Fruit fly (Drosophila melanogaster) whole organism, prepupa: ENCODE results near the gene CG12538.

Experiments
- Blimp-1 ChIP-seq: fragments of 200-800 bp; sonication (Bioruptor generic); optimal IDR thresholded peaks from 3 replicates; lab custom pipeline; 2017; ENCODE audit warnings: missing biosample characterization, missing genetic modification characterization, mild to moderate bottlenecking, moderate library complexity, missing genetic modification reagents
- CG10669 ChIP-seq: fragments of 200-800 bp; sonication (Bioruptor generic); optimal IDR thresholded peaks from 3 replicates; lab custom pipeline; 2018; ENCODE audit warnings: missing biosample characterization, mild to moderate bottlenecking, missing genetic modification characterization, moderate library complexity
- CG11902 ChIP-seq: fragments of 200-800 bp; sonication (Bioruptor generic); optimal IDR thresholded peaks from 3 replicates; lab custom pipeline; 2016; ENCODE audit warnings: missing biosample characterization, missing genetic modification characterization
- CG1621 ChIP-seq: fragments of 200-800 bp; sonication (Bioruptor generic); optimal IDR thresholded peaks from 3 replicates; lab custom pipeline; 2018; ENCODE audit warnings: missing biosample characterization, mild to moderate bottlenecking, missing genetic modification characterization
- CG16779 ChIP-seq: fragments of 200-800 bp; sonication (Bioruptor generic); optimal IDR thresholded peaks from 3 replicates; lab custom pipeline; 2017; ENCODE audit warnings: missing biosample characterization, mild to moderate bottlenecking, missing genetic modification characterization
- CG31627 ChIP-seq: fragments of 200-800 bp; sonication (Bioruptor generic); optimal IDR thresholded peaks from 3 replicates; lab custom pipeline; 2016; ENCODE audit warnings: missing biosample characterization, missing genetic modification characterization
- CG32006 ChIP-seq: fragments of 200-800 bp; sonication (Bioruptor generic); optimal IDR thresholded peaks from 3 replicates; lab custom pipeline; 2017; ENCODE audit warnings: missing biosample characterization, mild to moderate bottlenecking, missing genetic modification characterization
- CG34406 ChIP-seq: fragments of 200-800 bp; sonication (Bioruptor generic); optimal IDR thresholded peaks from 3 replicates; lab custom pipeline; 2016; ENCODE audit warnings: missing biosample characterization, missing genetic modification characterization
- CG3919 ChIP-seq: fragments of 200-800 bp; sonication (Bioruptor generic); optimal IDR thresholded peaks from 3 replicates; lab custom pipeline; 2016; ENCODE audit warnings: missing biosample characterization, missing genetic modification characterization
- CG4318 ChIP-seq: fragments of 200-800 bp; sonication (Bioruptor generic); optimal IDR thresholded peaks from 3 replicates; lab custom pipeline; 2017; ENCODE audit warnings: missing biosample characterization, mild to moderate bottlenecking, missing genetic modification characterization
- CG6163 ChIP-seq: fragments of 200-800 bp; sonication (Bioruptor generic); IDR thresholded peaks from 3 replicates; pipeline ENCODE4 v1.3.6; 2022; ENCODE audit warnings: missing biosample characterization, missing genetic modification characterization
- CG6808 ChIP-seq: fragments of 200-800 bp; sonication (Bioruptor generic); optimal IDR thresholded peaks from 3 replicates; lab custom pipeline; 2017; ENCODE audit warnings: missing biosample characterization, missing genetic modification characterization, mild to moderate bottlenecking, moderate library complexity, missing genetic modification reagents
- CG6854 ChIP-seq: fragments of 200-800 bp; sonication (Bioruptor generic); optimal IDR thresholded peaks from 2 replicates; lab custom pipeline; 2017; ENCODE audit warnings: missing biosample characterization, mild to moderate bottlenecking, missing genetic modification characterization
- CG8119 ChIP-seq: fragments of 200-800 bp; sonication (Bioruptor generic); IDR thresholded peaks from 3 replicates; pipeline ENCODE4 v1.3.6; 2022; ENCODE audit warnings: missing biosample characterization, missing genetic modification characterization
- CG8632 ChIP-seq: fragments of 200-800 bp; sonication (Bioruptor generic); optimal IDR thresholded peaks from 3 replicates; lab custom pipeline; 2016; ENCODE audit warnings: missing biosample characterization, missing genetic modification characterization
- Eip75B ChIP-seq: fragments of 200-800 bp; sonication (Bioruptor generic); optimal IDR thresholded peaks from 3 replicates; lab custom pipeline; 2016; ENCODE audit warnings: missing biosample characterization, missing genetic modification characterization
- Eip93F ChIP-seq: fragments of 200-800 bp; sonication (Bioruptor generic); optimal IDR thresholded peaks from 2 replicates; lab custom pipeline; 2016; ENCODE audit warnings: missing biosample characterization, mild to moderate bottlenecking, missing genetic modification characterization
- Ets21C ChIP-seq: fragments of 200-800 bp; sonication (Bioruptor generic); optimal IDR thresholded peaks from 3 replicates; lab custom pipeline; 2016; ENCODE audit warnings: missing biosample characterization, missing genetic modification characterization
- Ets96B ChIP-seq: fragments of 200-800 bp; optimal IDR thresholded peaks from 2 replicates; lab custom pipeline; 2019; ENCODE audit warnings: missing biosample characterization, mild to moderate bottlenecking, missing genetic modification characterization, moderate library complexity
- Hr38 ChIP-seq: sonication (Bioruptor generic); optimal IDR thresholded peaks from 2 replicates; lab custom pipeline; 2016; ENCODE audit warnings: missing biosample characterization, missing genetic modification characterization
- Hr4 ChIP-seq: fragments of 200-800 bp; sonication (Bioruptor generic); optimal IDR thresholded peaks from 3 replicates; lab custom pipeline; 2016; ENCODE audit warnings: missing biosample characterization, missing genetic modification characterization
- Lpt ChIP-seq: fragments of 200-800 bp; sonication (Bioruptor generic); optimal IDR thresholded peaks from 3 replicates; lab custom pipeline; 2016; ENCODE audit warnings: missing biosample characterization, missing genetic modification characterization
- Met ChIP-seq: fragments of 200-800 bp; sonication (Bioruptor generic); optimal IDR thresholded peaks from 3 replicates; lab custom pipeline; 2016; ENCODE audit warnings: missing biosample characterization, missing genetic modification characterization
- OdsH ChIP-seq: fragments of 200-800 bp; sonication (Bioruptor generic); optimal IDR thresholded peaks from 3 replicates; lab custom pipeline; 2016; ENCODE audit warnings: missing biosample characterization, missing genetic modification characterization
- Smox ChIP-seq: fragments of 200-800 bp; sonication (Bioruptor generic); optimal IDR thresholded peaks from 3 replicates; lab custom pipeline; 2016; ENCODE audit warnings: missing biosample characterization, missing genetic modification characterization
- Sox102F ChIP-seq: fragments of 200-800 bp; sonication (Bioruptor generic); optimal IDR thresholded peaks from 2 replicates; lab custom pipeline; 2016; ENCODE audit warnings: missing biosample characterization, mild to moderate bottlenecking, missing genetic modification characterization
- Sox14 ChIP-seq: fragments of 200-800 bp; sonication (Bioruptor generic); optimal IDR thresholded peaks from 3 replicates; lab custom pipeline; 2016; ENCODE audit warnings: missing biosample characterization, missing genetic modification characterization
- achi ChIP-seq: fragments of 200-800 bp; sonication (Bioruptor generic); optimal IDR thresholded peaks from 3 replicates; lab custom pipeline; 2016; ENCODE audit warnings: missing biosample characterization, missing genetic modification characterization
- acj6 ChIP-seq: fragments of 200-800 bp; sonication (Bioruptor generic); optimal IDR thresholded peaks from 3 replicates; lab custom pipeline; 2016; ENCODE audit warnings: missing biosample characterization, missing genetic modification characterization
- cyc ChIP-seq: fragments of 200-800 bp; sonication (Bioruptor generic); optimal IDR thresholded peaks from 3 replicates; lab custom pipeline; 2016; ENCODE audit warnings: missing biosample characterization, missing genetic modification characterization
- dac ChIP-seq: fragments of 200-800 bp; sonication (Bioruptor generic); optimal IDR thresholded peaks from 2 replicates; lab custom pipeline; 2017; ENCODE audit warnings: missing biosample characterization, mild to moderate bottlenecking, missing genetic modification characterization
- dsx ChIP-seq: fragments of 200-800 bp; optimal IDR thresholded peaks from 3 replicates; lab custom pipeline; 2019; ENCODE audit warnings: missing biosample characterization, mild to moderate bottlenecking, missing genetic modification characterization, moderate library complexity; ENCODE audit not compliant: poor library complexity, severe bottlenecking
- eg ChIP-seq: fragments of 200-800 bp; sonication (Bioruptor generic); IDR thresholded peaks from 3 replicates; pipeline ENCODE4 v1.3.6; 2022; ENCODE audit warnings: missing biosample characterization, missing genetic modification characterization
- esn ChIP-seq: fragments of 200-800 bp; sonication (Bioruptor generic); optimal IDR thresholded peaks from 2 replicates; lab custom pipeline; 2016; ENCODE audit warnings: missing biosample characterization, mild to moderate bottlenecking, missing genetic modification characterization, moderate library complexity
- fd85E ChIP-seq: fragments of 200-800 bp; sonication (Bioruptor generic); optimal IDR thresholded peaks from 3 replicates; lab custom pipeline; 2016; ENCODE audit warnings: missing biosample characterization, missing genetic modification characterization
- fkh ChIP-seq: fragments of 200-800 bp; sonication (Bioruptor generic); optimal IDR thresholded peaks from 3 replicates; lab custom pipeline; 2017; ENCODE audit warnings: missing biosample characterization, mild to moderate bottlenecking, missing genetic modification characterization, moderate library complexity
- lz ChIP-seq: fragments of 200-800 bp; sonication (Bioruptor generic); optimal IDR thresholded peaks from 3 replicates; lab custom pipeline; 2016; ENCODE audit warnings: missing biosample characterization, missing genetic modification characterization
- pdm3 ChIP-seq: fragments of 200-800 bp; sonication (Bioruptor generic); optimal IDR thresholded peaks from 3 replicates; lab custom pipeline; 2016; ENCODE audit warnings: missing biosample characterization, missing genetic modification characterization
- salr ChIP-seq, 2 experiments: fragments of 200-800 bp; sonication (Bioruptor generic); optimal IDR thresholded peaks; 3 replicates each; lab custom pipeline; 2016 to 2018; ENCODE audit warnings: missing biosample characterization in 2 of 2, missing genetic modification characterization in 2 of 2, mild to moderate bottlenecking in 1 of 2
- spab ChIP-seq: fragments of 200-800 bp; sonication (Bioruptor generic); optimal IDR thresholded peaks from 2 replicates; lab custom pipeline; 2017; ENCODE audit warnings: missing biosample characterization, mild to moderate bottlenecking, missing genetic modification characterization, missing genetic modification reagents
- ss ChIP-seq, 2 experiments: fragments of 200-800 bp; sonication (Bioruptor generic); optimal IDR thresholded peaks; 2 replicates in 1 of 2; 3 replicates in 1 of 2; lab custom pipeline; 2017 to 2018; ENCODE audit warnings: mild to moderate bottlenecking in 2 of 2, missing biosample characterization in 2 of 2, missing genetic modification characterization in 2 of 2, moderate library complexity in 1 of 2
- svp ChIP-seq: fragments of 200-800 bp; sonication (Bioruptor generic); peaks from one replicate; lab custom pipeline; 2016; ENCODE audit warnings: missing biosample characterization, missing genetic modification characterization
- topi ChIP-seq: fragments of 200-800 bp; sonication (Bioruptor generic); optimal IDR thresholded peaks from 3 replicates; lab custom pipeline; 2016; ENCODE audit warnings: missing biosample characterization, missing genetic modification characterization
- vri ChIP-seq: fragments of 200-800 bp; sonication (Bioruptor generic); optimal IDR thresholded peaks from 3 replicates; lab custom pipeline; 2016; ENCODE audit warnings: missing biosample characterization, mild to moderate bottlenecking, missing genetic modification characterization

Gene CG12538

DNA sequence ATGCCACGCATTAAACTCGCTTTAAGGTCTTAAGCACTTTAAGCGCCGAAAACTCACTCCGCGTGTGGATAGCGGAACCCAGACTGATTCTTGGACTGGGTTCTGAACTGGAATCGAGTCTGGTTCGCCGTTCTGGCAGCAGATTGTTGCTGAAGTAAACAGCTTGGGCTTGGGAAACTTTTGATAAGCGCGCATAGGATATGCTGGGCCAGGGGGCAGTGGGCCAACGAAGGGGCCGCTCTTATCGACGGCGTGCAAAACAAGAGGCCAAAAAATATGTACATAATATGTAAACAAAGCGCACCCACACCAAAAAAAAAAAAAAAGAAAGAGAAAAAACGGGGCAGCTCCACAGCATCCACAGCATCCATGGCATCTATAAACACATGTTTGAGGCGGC, 22.0 kb upstream of the CG12538 start, which contains the start of gene CG31337:
CG31337 (minus strand) TSS at position 101 of the 400 bp plus-strand sequence.
- TF ChIP-seq CG1621 (tag; lab: Kevin White, UChicago) (no peak), svp (GFP tag; lab: Kevin White, UChicago) (peak; percentile 61)

DNA sequence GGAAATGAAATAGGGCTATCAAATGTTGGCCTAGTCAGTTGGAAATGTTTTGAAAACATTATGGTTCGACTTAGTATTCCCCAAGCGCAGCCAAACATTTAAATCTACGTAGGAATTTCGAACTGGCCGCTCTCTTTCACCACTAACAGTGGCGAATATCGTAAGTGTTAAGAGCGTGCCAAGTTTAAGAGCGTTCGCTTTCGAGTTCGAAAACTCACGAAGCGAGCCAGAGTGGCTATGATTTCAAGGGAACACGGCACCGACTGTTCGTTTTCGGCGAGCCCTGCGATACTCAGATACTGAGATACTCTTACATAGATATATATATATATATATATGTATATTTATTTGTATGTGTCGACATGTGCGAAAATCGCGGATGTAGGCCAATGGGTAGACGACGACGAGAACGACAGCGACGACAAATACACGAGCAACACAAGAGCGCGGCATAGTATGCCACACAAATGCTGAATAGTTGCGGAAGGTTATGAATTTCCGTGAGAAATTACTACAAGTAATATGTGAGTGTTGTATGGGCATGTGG, 15.5 kb upstream of the CG12538 start:
- no peak for TF ChIP-seq CG8632 (GFP tag; lab: Kevin White, UChicago)
- TF ChIP-seq Eip75B, result no peak
- TF ChIP-seq lz (GFP tag; lab: Kevin White, UChicago), result no peak
- no peak for TF ChIP-seq fd85E (GFP tag; lab: Kevin White, UChicago)
- TF ChIP-seq CG6163 (GFP tag; lab: Robert Waterston, UW), result no peak

DNA sequence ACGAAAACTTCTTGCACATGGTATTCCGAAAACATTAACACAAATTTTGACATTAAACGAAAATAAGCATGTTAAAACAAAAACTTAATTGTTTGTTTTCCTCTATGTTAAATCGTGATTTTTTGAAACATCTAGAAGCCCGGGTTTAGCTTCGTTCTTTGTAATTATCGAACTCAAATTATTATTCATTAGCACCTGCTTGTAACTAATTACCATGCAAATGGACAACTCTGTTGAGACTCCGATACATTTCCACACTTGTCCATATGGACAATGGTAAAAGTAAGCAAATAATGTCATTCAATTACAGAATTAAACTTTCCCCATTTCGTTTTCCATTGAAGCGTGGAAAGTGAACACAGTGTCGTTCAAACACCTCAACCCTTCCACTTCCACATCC, 5.9 kb upstream of the CG12538 start, which contains the start of gene CG46457:
CG46457 (minus strand) TSS at position 101 of the 400 bp plus-strand sequence.
- TF ChIP-seq CG6854 (GFP tag; lab: Kevin White, UChicago), result no peak
- TF ChIP-seq dac (GFP tag; lab: Kevin White, UChicago), result no peak

DNA sequence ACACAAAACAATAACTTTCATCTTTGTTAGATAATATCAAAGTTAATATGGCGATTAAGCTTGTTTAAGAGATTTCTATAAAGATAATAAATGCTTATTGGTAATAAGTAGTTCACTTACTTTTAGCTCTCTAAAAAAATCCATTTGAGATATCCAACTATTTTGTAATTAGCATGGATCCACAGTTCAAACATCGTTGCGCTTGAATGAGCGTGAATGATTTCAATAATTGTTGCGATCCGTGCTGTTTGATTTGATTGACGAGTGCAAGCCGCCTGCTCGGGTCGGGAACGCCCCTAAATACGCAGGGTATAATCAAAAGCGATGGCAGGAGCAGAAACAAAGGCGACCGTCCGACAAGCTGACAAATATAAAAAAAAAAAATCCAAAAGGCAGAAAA, 3.3 kb upstream of the CG12538 start:
- peak; percentile 16 for TF ChIP-seq Ets96B
- TF ChIP-seq Blimp-1 (GFP tag; lab: Kevin White, UChicago), result no peak
- TF ChIP-seq dsx (GFP tag; lab: Kevin White, UChicago), result no peak
- no peak for TF ChIP-seq CG16779
- TF ChIP-seq fkh (GFP tag; lab: Kevin White, UChicago), result no peak
- no peak for TF ChIP-seq CG6808 (GFP tag; lab: Kevin White, UChicago)
- TF ChIP-seq achi (GFP tag; lab: Kevin White, UChicago), result no peak
- peak in 1 of 2 experiments; percentile 13 for TF ChIP-seq ss (GFP tag; optimal IDR thresholded peaks at IDR 0.05; lab: Kevin White, UChicago)
- peak; percentile 12 for TF ChIP-seq Smox (GFP tag; lab: Kevin White, UChicago)
- peak; percentile 28 for TF ChIP-seq cyc (GFP tag; lab: Kevin White, UChicago)
- TF ChIP-seq CG32006, result no peak
- TF ChIP-seq CG1621 (tag; lab: Kevin White, UChicago), result no peak
- TF ChIP-seq fd85E (GFP tag; lab: Kevin White, UChicago), result no peak
- TF ChIP-seq dac (GFP tag; lab: Kevin White, UChicago), result no peak
- TF ChIP-seq Hr38 (GFP tag; lab: Kevin White, UChicago), result no peak
- TF ChIP-seq spab, result no peak
- no peak for TF ChIP-seq salr (GFP tag; optimal IDR thresholded peaks at IDR 0.05; lab: Kevin White, UChicago)
- TF ChIP-seq CG10669 (GFP tag; lab: Kevin White, UChicago), result no peak
- peak; percentile 11 for TF ChIP-seq OdsH
- peak; percentile 19 for TF ChIP-seq CG8632 (GFP tag; lab: Kevin White, UChicago)
- TF ChIP-seq Sox102F (GFP tag; lab: Kevin White, UChicago), result peak; percentile 32
- TF ChIP-seq vri (GFP tag; lab: Kevin White, UChicago), result no peak
- peak; percentile 8 for TF ChIP-seq CG3919 (GFP tag; lab: Kevin White, UChicago)
- TF ChIP-seq CG4318 (GFP tag; lab: Kevin White, UChicago), result no peak
- TF ChIP-seq topi (GFP tag; lab: Kevin White, UChicago), result peak; percentile 23
- TF ChIP-seq eg, result 0 out of 3 replicates have a peak, but pooled peaks have one; percentile 12
- TF ChIP-seq CG11902 (GFP tag; lab: Kevin White, UChicago), result peak; percentile 11
- TF ChIP-seq Eip93F (GFP tag; lab: Kevin White, UChicago), result no peak
- peak; percentile 46 for TF ChIP-seq CG31627 (GFP tag; lab: Kevin White, UChicago)
- peak; percentile 46 for TF ChIP-seq Met (GFP tag; lab: Kevin White, UChicago)
- no peak for TF ChIP-seq Ets21C (GFP tag; lab: Kevin White, UChicago)
- TF ChIP-seq CG8119 (GFP tag; lab: Robert Waterston, UW), result no peak
- peak; percentile 2 for TF ChIP-seq acj6
- TF ChIP-seq esn, result peak; percentile 58
- TF ChIP-seq Lpt (GFP tag; lab: Kevin White, UChicago), result no peak
- peak; percentile 29 for TF ChIP-seq lz (GFP tag; lab: Kevin White, UChicago)
- TF ChIP-seq Hr4, result no peak
- peak; percentile 33 for TF ChIP-seq CG34406 (GFP tag; lab: Kevin White, UChicago)
- TF ChIP-seq pdm3 (GFP tag; lab: Kevin White, UChicago), result peak; percentile 26
- peak; percentile 8 for TF ChIP-seq Sox14
